Worm (Caenorhabditis elegans) whole organism, mixed stage, embryonic: ENCODE data around the gene nadk-2.

ENCODE experiments used
- elt-3 ChIP-seq: fragments of 150-350 bp; optimal IDR thresholded peaks from 2 replicates; lab custom pipeline; 2014; ENCODE audit warnings: missing biosample characterization, missing genetic modification characterization
- lin-32 ChIP-seq: fragments of 200-800 bp; sonication (Bioruptor generic); optimal IDR thresholded peaks from 2 replicates; lab custom pipeline; 2018; ENCODE audit warnings: mild to moderate bottlenecking, missing genetic modification characterization, missing compliant biosample characterization
- nhr-12 ChIP-seq: fragments of 150-350 bp; optimal IDR thresholded peaks from 2 replicates; lab custom pipeline; 2014; ENCODE audit warnings: missing biosample characterization, missing genetic modification characterization
- nhr-237 ChIP-seq: fragments of 150-350 bp; optimal IDR thresholded peaks from 2 replicates; lab custom pipeline; 2014; ENCODE audit warnings: missing biosample characterization, missing genetic modification characterization
- nhr-28 ChIP-seq: fragments of 150-350 bp; optimal IDR thresholded peaks from 2 replicates; lab custom pipeline; 2014; ENCODE audit warnings: missing biosample characterization, missing genetic modification characterization
- pha-4 ChIP-seq: fragments of 150-350 bp; optimal IDR thresholded peaks from 2 replicates; lab custom pipeline; 2018; ENCODE audit warnings: missing biosample characterization, missing genetic modification reagents, missing genetic modification characterization
- tbx-8 ChIP-seq: fragments of 200-800 bp; sonication (Bioruptor generic); optimal IDR thresholded peaks from 2 replicates; lab custom pipeline; 2018; ENCODE audit warnings: mild to moderate bottlenecking, missing genetic modification characterization, moderate library complexity, missing compliant biosample characterization
- unc-62 ChIP-seq: fragments of 150-350 bp; optimal IDR thresholded peaks from 2 replicates; lab custom pipeline; 2014; ENCODE audit warnings: missing biosample characterization, missing genetic modification reagents, missing genetic modification characterization
- ztf-11 ChIP-seq: fragments of 150-350 bp; optimal IDR thresholded peaks from 2 replicates; lab custom pipeline; 2014; ENCODE audit warnings: missing biosample characterization, missing genetic modification characterization

ce11 chrII:12071243-12071642 is 21.9 kb downstream of the nadk-2 start:
- TF ChIP-seq unc-62 (GFP tag; lab: Kevin White, UChicago) (no peak), elt-3 (tag; lab: Kevin White, UChicago) (no peak), ztf-11 (tag; lab: Kevin White, UChicago) (no peak), nhr-12 (tag; lab: Kevin White, UChicago) (no peak), lin-32 (GFP tag; lab: Kevin White, UChicago) (no peak), pha-4 (tag; lab: Kevin White, UChicago) (no peak), tbx-8 (no peak), nhr-237 (tag; lab: Kevin White, UChicago) (no peak), nhr-28 (no peak)
